Fruit fly (Drosophila melanogaster) whole organism, pupa: Measurements from ENCODE around the gene CG13028.

Source experiments
- CG12605 ChIP-seq: fragments of 200-800 bp; sonication (Bioruptor generic); IDR thresholded peaks from 2 replicates; pipeline ENCODE4 v1.3.6; 2022; ENCODE audit warnings: missing biosample characterization, missing genetic modification characterization
- CG13204 ChIP-seq: fragments of 200-800 bp; sonication (Bioruptor generic); optimal IDR thresholded peaks from 2 replicates; lab custom pipeline; 2018; ENCODE audit warnings: missing biosample characterization, mild to moderate bottlenecking, missing genetic modification characterization, moderate library complexity
- CG34367 ChIP-seq: fragments of 200-800 bp; sonication (Bioruptor generic); optimal IDR thresholded peaks from 2 replicates; lab custom pipeline; 2018; ENCODE audit warnings: missing biosample characterization, mild to moderate bottlenecking, missing genetic modification characterization
- Snoo ChIP-seq: fragments of 200-800 bp; sonication (Bioruptor generic); optimal IDR thresholded peaks from 3 replicates; lab custom pipeline; 2017; ENCODE audit warnings: missing biosample characterization, mild to moderate bottlenecking, missing genetic modification characterization, inconsistent platforms

DNA sequence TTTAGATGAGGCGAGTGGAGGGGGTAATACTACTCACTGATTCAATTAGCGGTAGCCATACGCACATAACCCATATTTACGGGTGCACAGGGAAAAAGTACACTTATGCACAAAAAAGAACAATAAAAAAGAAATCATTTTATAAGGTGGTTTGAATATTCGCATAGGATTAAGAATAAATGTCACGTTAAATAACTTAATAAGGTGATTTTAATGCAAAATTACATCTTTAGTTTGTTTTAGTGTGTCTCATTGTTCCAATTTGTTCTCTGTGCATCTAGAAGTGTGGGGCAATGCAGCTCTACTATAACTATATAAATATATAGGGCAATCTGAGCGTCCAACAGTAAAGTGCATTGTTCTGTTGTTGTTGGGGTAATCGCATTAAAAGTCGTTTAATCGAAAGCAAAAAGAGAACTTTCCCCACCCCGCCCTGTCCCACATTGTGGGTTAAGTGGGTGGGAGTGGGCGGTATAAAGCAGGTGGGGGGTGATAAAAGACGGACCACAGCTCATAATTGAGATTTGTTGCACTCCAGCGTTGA, 30.3 kb upstream of the CG13028 start:
- peak; percentile 39 for TF ChIP-seq CG34367 (tag; lab: Kevin White, UChicago)
- TF ChIP-seq CG12605 (GFP tag; lab: Robert Waterston, UW) = no peak
- no peak for TF ChIP-seq Snoo (tag; lab: Kevin White, UChicago)
- no peak for TF ChIP-seq CG13204 (GFP tag; lab: Kevin White, UChicago)
